Fruit fly (Drosophila melanogaster) S2 (cell line): ENCODE measurements around the gene Ptp69D.

Experiments
- CG8478 ChIP-seq: fragments of >200 bp; optimal IDR thresholded peaks from 2 replicates; lab custom pipeline; 2018
- CTCF ChIP-seq, 2 experiments: fragments of >200 bp; optimal IDR thresholded peaks; 2 replicates each; lab custom pipeline; 2018

DNA sequence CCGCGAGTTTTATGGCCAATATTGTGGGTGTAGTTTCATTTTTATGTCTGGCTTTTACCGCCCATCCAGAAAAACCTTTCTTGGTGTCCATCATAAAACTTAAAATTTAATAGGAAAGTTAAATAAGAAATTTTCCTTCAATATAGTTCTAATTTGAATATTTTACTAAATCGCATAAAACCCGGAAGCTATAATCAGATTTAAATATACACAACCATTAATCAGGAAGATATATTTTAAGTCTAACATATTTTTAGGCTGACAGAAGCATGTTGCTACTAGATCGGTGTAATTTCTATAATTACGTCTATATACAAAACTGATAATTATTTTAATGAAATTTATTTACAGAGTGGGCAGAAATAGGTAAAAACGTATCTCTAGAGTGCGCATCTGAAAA lies 962 bp downstream of the Ptp69D start:
- TF ChIP-seq CTCF (optimal IDR thresholded peaks at IDR 0.05; lab: Kevin White, UChicago) = no peak
- TF ChIP-seq CG8478 = no peak
